Fruit fly (Drosophila melanogaster): ENCODE data around the gene CG42337.

DNA sequence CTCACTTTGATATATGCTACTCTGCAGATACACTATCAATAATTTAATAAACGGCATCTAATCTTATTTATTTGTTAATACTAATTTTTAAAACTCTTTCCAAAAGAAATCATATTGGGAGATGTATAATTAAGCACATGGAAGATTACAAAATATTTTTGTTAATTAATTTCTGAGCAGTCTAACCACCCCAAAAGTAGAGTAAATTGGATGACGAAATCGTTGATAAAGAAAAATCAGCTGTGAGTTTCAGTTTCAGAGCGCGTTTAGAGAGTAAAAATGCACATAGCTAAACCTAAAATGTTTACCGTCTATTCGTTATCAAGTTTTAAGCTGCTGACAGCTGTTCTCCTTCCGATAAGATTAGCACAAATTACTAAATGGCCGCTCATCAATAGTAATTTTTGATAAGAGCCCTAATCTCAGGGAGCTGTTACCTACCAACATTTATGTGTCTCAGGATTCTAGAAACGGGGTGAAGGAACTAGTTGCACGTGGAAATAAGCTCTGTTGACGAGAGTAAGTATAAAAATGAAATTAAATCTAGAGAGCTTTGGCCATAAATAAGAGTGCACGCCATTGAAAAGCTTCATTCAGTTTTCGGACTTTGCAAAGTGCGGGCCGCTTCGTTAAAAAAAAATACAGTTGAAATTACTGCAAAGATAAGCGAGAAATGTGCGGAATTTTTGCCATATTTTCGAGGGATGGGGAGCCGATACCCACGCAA lies 20.5 kb downstream of the CG42337 start, which contains the start of the genes chb and AsnS:
- TF ChIP-seq gl (tag; optimal IDR thresholded peaks at IDR 0.05) (peak; percentile 46), CG15710 (tag; optimal IDR thresholded peaks at IDR 0.05) (peak; percentile 72), CG10348 (GFP tag; IDR thresholded peaks at IDR 0.05) (peak; percentile 50; the same call in 1 of the 2 replicates), CG14655 (GFP tag; optimal IDR thresholded peaks at IDR 0.05) (peak; percentile 50), CG13204 (GFP tag; optimal IDR thresholded peaks at IDR 0.05) (no peak), fd96Ca (GFP tag; IDR thresholded peaks at IDR 0.05) (no peak), CG17806 (tag; optimal IDR thresholded peaks at IDR 0.05) (peak; percentile 89)

All from whole organism, pupa.